Worm (Caenorhabditis elegans): ENCODE data around the gene pelo-1.

ce11 chrIII:4221527-4221926 lies 17.5 kb upstream of the pelo-1 start:
- TF ChIP-seq ama-1 (optimal IDR thresholded peaks at IDR 0.05): no peak
- no peak for TF ChIP-seq F26F4.8 (GFP tag; conservative IDR thresholded peaks at IDR 0.05)
- no peak for TF ChIP-seq unc-39 (tag; optimal IDR thresholded peaks at IDR 0.05)
- TF ChIP-seq duxl-1 (tag; optimal IDR thresholded peaks at IDR 0.05; ENCODE audit: poor library complexity): no peak
- no peak for TF ChIP-seq egl-27 (tag; optimal IDR thresholded peaks at IDR 0.05)
- TF ChIP-seq unc-62 (GFP tag; optimal IDR thresholded peaks at IDR 0.05 in 1 of 2): no peak
- no peak for TF ChIP-seq unc-62 (tag; optimal IDR thresholded peaks at IDR 0.05)
- TF ChIP-seq lin-13 (GFP tag; optimal IDR thresholded peaks at IDR 0.05): no peak
- TF ChIP-seq aha-1 (tag): peak; percentile 91
